Fruit fly (Drosophila melanogaster): ENCODE results near the gene nSMase.

nSMase gene

DNA sequence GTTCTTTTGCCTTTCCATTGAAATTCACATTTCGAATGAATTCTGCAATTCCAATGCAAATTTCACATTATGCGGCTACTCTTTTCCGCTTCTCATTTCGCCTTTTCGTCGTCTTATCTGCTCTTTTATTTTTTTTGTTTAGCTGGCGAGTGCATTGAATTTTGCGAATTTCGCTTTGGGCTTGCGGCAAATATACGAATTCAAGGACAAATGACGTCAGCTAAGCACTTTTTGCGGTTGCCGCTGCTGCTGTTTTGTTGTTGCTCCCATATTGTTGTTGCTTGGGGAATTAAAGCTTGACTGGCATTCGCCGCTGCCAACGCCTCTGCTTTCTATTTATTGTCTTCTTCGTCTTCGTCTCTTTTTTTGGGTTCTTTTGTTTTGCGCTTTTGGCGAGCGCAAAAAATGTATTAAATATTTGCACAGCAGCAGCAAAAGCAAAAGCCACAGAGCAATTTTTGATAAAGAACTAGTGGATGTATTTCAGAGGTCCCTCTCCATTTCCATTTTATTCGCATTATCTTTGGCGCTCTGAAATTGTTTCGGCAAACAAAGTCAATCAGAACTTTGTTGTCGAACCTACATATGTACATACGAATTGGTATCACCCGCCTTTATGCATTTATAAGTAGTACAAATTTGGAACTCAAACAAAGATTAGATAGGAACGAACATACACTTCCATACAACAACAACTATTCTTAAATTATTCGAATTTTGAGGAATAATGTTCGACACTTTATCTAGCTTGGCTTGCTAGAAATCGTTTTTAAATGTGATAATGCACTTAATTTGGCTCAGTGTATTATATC is 21.0 kb downstream of the nSMase start (continued):
- TF ChIP-seq brk (GFP tag; optimal IDR thresholded peaks at IDR 0.05) (peak; percentile 37), Rel (GFP tag; optimal IDR thresholded peaks at IDR 0.05) (peak; percentile 20), Rel (tag; optimal IDR thresholded peaks at IDR 0.05) (peak; percentile 76), rgr (GFP tag; optimal IDR thresholded peaks at IDR 0.05) (peak; percentile 82), Myc (optimal IDR thresholded peaks at IDR 0.05) (no peak)

DNA sequence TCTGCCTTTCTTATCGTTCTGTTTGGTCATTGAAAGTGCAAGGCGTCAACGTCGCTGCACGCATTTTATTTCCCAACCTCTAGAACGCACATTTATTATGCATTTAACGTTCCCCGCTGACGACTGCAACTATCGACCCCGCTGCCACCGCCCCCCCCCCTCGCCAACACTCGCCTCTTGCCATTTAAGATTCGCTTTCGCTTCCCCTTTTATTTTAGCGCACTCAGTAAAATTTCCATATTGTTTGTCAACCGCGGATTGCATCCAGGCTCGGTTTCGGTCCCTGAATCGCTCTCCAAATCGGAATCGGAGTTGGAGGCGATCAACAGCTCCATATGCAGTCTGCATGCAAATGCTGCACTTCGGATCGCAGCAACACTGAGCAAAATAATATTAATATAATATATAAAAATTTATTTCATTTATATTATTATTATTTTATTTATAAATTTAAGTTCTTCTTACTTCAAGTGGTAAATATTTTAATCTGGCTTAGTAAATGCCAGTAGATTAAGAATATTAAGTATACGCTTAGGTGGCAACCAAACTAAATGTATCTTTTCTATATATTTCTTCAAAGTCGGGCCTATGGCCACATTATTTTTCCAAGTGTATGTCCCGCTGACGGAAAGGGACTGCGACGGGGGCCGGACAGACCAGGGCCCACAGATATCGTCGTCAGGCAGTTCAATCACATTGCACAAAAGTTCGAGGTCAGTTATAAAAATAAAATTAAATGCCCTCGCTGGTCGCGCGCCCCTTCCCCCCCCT is 21.8 kb downstream of the nSMase start:
- TF ChIP-seq sv (GFP tag; optimal IDR thresholded peaks at IDR 0.05) (no peak), usp (GFP tag; optimal IDR thresholded peaks at IDR 0.05) (no peak), tai (GFP tag; optimal IDR thresholded peaks at IDR 0.05) (peak; percentile 74), h (GFP tag; optimal IDR thresholded peaks at IDR 0.05) (peak; percentile 91), GATAd (GFP tag; optimal IDR thresholded peaks at IDR 0.05) (peak; percentile 30), br (GFP tag; optimal IDR thresholded peaks at IDR 0.05) (peak; percentile 85), rgr (GFP tag; optimal IDR thresholded peaks at IDR 0.05) (peak; percentile 94), foxo (GFP tag; optimal IDR thresholded peaks at IDR 0.05) (peak; percentile 60 to 87), fru (GFP tag; optimal IDR thresholded peaks at IDR 0.05) (peak; percentile 89), sage (GFP tag; optimal IDR thresholded peaks at IDR 0.05) (peak; percentile 85), dl (GFP tag; optimal IDR thresholded peaks at IDR 0.05; ENCODE audit: insufficient read depth in 1 of 2, partially characterized antibody in 2 of 2) (no peak), Hr83 (GFP tag; optimal IDR thresholded peaks at IDR 0.05; ENCODE audit: poor library complexity, severe bottlenecking) (peak; percentile 17), Myc (optimal IDR thresholded peaks at IDR 0.05) (no peak), HLH106 (tag; optimal IDR thresholded peaks at IDR 0.05) (peak; percentile 97), N (GFP tag; optimal IDR thresholded peaks at IDR 0.05) (no peak), woc (GFP tag; optimal IDR thresholded peaks at IDR 0.05) (peak; percentile 79), CG9705 (GFP tag; optimal IDR thresholded peaks at IDR 0.05) (peak; percentile 80), Vsx2 (GFP tag; optimal IDR thresholded peaks at IDR 0.05; ENCODE audit: partially characterized antibody) (no peak), psq (GFP tag; optimal IDR thresholded peaks at IDR 0.05) (peak; percentile 94), pan (optimal IDR thresholded peaks at IDR 0.05) (no peak), Dfd (GFP tag; optimal IDR thresholded peaks at IDR 0.05) (no peak), Dif (GFP tag; optimal IDR thresholded peaks at IDR 0.05; ENCODE audit: partially characterized antibody) (no peak), CG32264 (GFP tag; optimal IDR thresholded peaks at IDR 0.05) (peak; percentile 85), Jra (GFP tag; optimal IDR thresholded peaks at IDR 0.05) (peak; percentile 30), Abd-B (GFP tag; optimal IDR thresholded peaks at IDR 0.05) (no peak), dsf (GFP tag; optimal IDR thresholded peaks at IDR 0.05; ENCODE audit: borderline replicate concordance) (no peak), jim (GFP tag; optimal IDR thresholded peaks at IDR 0.05) (no peak), brk (GFP tag; optimal IDR thresholded peaks at IDR 0.05) (peak; percentile 90), Hnf4 (GFP tag; optimal IDR thresholded peaks at IDR 0.05) (peak; percentile 89), Mio (GFP tag; optimal IDR thresholded peaks at IDR 0.05) (no peak), Rel (GFP tag; optimal IDR thresholded peaks at IDR 0.05) (peak; percentile 75), Rel (tag; optimal IDR thresholded peaks at IDR 0.05) (peak; percentile 80), Sp1 (GFP tag; optimal IDR thresholded peaks at IDR 0.05) (peak; percentile 98), dmrt93B (GFP tag; optimal IDR thresholded peaks at IDR 0.05) (peak; percentile 93), Hr78 (GFP tag; optimal IDR thresholded peaks at IDR 0.05) (no peak), ey (GFP tag; optimal IDR thresholded peaks at IDR 0.05) (peak; percentile 84), OdsH (GFP tag; optimal IDR thresholded peaks at IDR 0.05) (peak; percentile 90), CrebA (GFP tag; optimal IDR thresholded peaks at IDR 0.05; ENCODE audit: borderline replicate concordance) (peak; percentile 71), lola (GFP tag; optimal IDR thresholded peaks at IDR 0.05) (no peak)
